Worm (Caenorhabditis elegans) whole organism, L3 larva: ENCODE results near the gene bet-2.

ENCODE experiments used
- aly-2 ChIP-seq: fragments of 150-350 bp; optimal IDR thresholded peaks from 2 replicates; lab custom pipeline; 2014; ENCODE audit warnings: missing biosample characterization, missing genetic modification characterization
- elt-2 ChIP-seq: sonication (generic microtip); optimal IDR thresholded peaks from 2 replicates; lab custom pipeline; 2016; ENCODE audit warnings: missing genetic modification reagents, mild to moderate bottlenecking, missing genetic modification characterization, missing compliant biosample characterization
- fkh-10 ChIP-seq: sonication (generic microtip); optimal IDR thresholded peaks from 2 replicates; lab custom pipeline; 2017; ENCODE audit warnings: missing biosample characterization, missing genetic modification reagents, missing genetic modification characterization
- mdl-1 ChIP-seq: fragments of 150-350 bp; optimal IDR thresholded peaks from 2 replicates; lab custom pipeline; 2014; ENCODE audit warnings: missing biosample characterization, missing genetic modification characterization
- nhr-11 ChIP-seq: fragments of 150-350 bp; optimal IDR thresholded peaks from 2 replicates; lab custom pipeline; 2014; ENCODE audit warnings: missing biosample characterization, missing genetic modification characterization
- nhr-12 ChIP-seq: fragments of 150-350 bp; optimal IDR thresholded peaks from 2 replicates; lab custom pipeline; 2014; ENCODE audit warnings: missing biosample characterization, missing genetic modification characterization
- nhr-28 ChIP-seq: fragments of 150-350 bp; optimal IDR thresholded peaks from 2 replicates; lab custom pipeline; 2014; ENCODE audit warnings: missing biosample characterization, missing genetic modification characterization
- nhr-77 ChIP-seq: fragments of 150-350 bp; optimal IDR thresholded peaks from 2 replicates; lab custom pipeline; 2014; ENCODE audit warnings: missing biosample characterization, missing genetic modification characterization
- unc-62 ChIP-seq: fragments of 150-350 bp; sonication (generic microtip); optimal IDR thresholded peaks from 4 replicates; lab custom pipeline; 2014; ENCODE audit warnings: missing biosample characterization, missing genetic modification reagents, missing genetic modification characterization
- ztf-11 ChIP-seq: fragments of 150-350 bp; optimal IDR thresholded peaks from 2 replicates; lab custom pipeline; 2014; ENCODE audit warnings: missing biosample characterization, missing genetic modification characterization

DNA sequence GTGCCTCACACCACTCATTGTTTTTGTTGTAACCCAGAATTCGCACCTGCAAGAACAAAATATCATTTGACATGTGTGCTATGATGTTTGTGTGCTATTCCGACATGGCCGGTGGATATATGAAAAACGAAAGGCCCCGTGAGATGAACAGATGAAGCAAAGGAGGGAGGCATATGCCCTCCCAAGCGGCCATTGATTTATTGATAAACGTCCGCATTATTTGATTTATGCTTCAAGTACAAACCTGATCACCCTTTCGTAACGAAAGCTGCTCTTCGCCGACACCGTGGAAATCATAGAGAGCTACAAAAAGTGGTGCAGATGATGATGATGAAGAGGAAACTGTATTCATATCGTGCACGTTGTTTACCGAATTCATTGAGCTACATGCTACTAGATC lies 43.3 kb downstream of the bet-2 start:
- no peak for TF ChIP-seq mdl-1 (tag; lab: Kevin White, UChicago)
- TF ChIP-seq unc-62 (GFP tag; lab: Kevin White, UChicago), result no peak
- no peak for TF ChIP-seq ztf-11 (tag; lab: Kevin White, UChicago)
- no peak for TF ChIP-seq nhr-77
- TF ChIP-seq nhr-12 (tag; lab: Kevin White, UChicago), result no peak
- TF ChIP-seq fkh-10 (GFP tag; lab: Kevin White, UChicago), result no peak
- TF ChIP-seq aly-2 (tag; lab: Kevin White, UChicago), result no peak
- no peak for TF ChIP-seq elt-2 (tag; lab: Kevin White, UChicago)
- no peak for TF ChIP-seq nhr-11
- no peak for TF ChIP-seq nhr-28 (tag; lab: Kevin White, UChicago)
